Fruit fly (Drosophila melanogaster) whole organism, embryonic: ENCODE results near the gene CG8300.

ENCODE experiments used
- ATbp ChIP-seq: fragments of 200-800 bp; sonication (Bioruptor generic); optimal IDR thresholded peaks from 2 replicates; lab custom pipeline; 2017; ENCODE audit warnings: missing biosample characterization, mild to moderate bottlenecking, missing genetic modification characterization, missing genetic modification reagents
- Ada2b ChIP-seq: fragments of 200-800 bp; sonication (Bioruptor generic); IDR thresholded peaks from 2 replicates; pipeline ENCODE4 v1.3.6; 2022; ENCODE audit warnings: missing biosample characterization, missing genetic modification characterization
- Adf1 ChIP-seq: fragments of 200-800 bp; sonication (Bioruptor generic); IDR thresholded peaks from 2 replicates; pipeline ENCODE4 v1.3.6; 2022; ENCODE audit warnings: missing biosample characterization, missing genetic modification characterization
- Atf6 ChIP-seq: fragments of 200-800 bp; sonication (Bioruptor generic); IDR thresholded peaks from 2 replicates; pipeline ENCODE4 v1.3.6; 2022; ENCODE audit warnings: missing biosample characterization, missing genetic modification characterization
- BtbVII ChIP-seq: fragments of 200-800 bp; sonication (Bioruptor generic); optimal IDR thresholded peaks from 3 replicates; lab custom pipeline; 2017; ENCODE audit warnings: missing biosample characterization, mild to moderate bottlenecking, missing genetic modification characterization
- CG10209 ChIP-seq: fragments of 200-800 bp; sonication (Bioruptor generic); optimal IDR thresholded peaks from 3 replicates; lab custom pipeline; 2017; ENCODE audit warnings: missing biosample characterization, mild to moderate bottlenecking, missing genetic modification characterization, missing genetic modification reagents
- CG10274 ChIP-seq: fragments of 200-800 bp; sonication (Bioruptor generic); optimal IDR thresholded peaks from 3 replicates; lab custom pipeline; 2017; ENCODE audit warnings: missing biosample characterization, mild to moderate bottlenecking, missing genetic modification characterization
- CG11085 ChIP-seq: fragments of 200-800 bp; sonication (Bioruptor generic); IDR thresholded peaks from 2 replicates; pipeline ENCODE4 v1.3.6; 2022; ENCODE audit warnings: missing biosample characterization, missing genetic modification characterization
- CG12104 ChIP-seq: fragments of 200-800 bp; sonication (Bioruptor generic); optimal IDR thresholded peaks from 3 replicates; lab custom pipeline; 2016; ENCODE audit warnings: missing biosample characterization, missing genetic modification characterization
- CG12155 ChIP-seq: fragments of 200-800 bp; sonication (Bioruptor generic); optimal IDR thresholded peaks from 3 replicates; lab custom pipeline; 2016; ENCODE audit warnings: missing biosample characterization, missing genetic modification characterization
- CG12942 ChIP-seq: fragments of 200-800 bp; sonication (Bioruptor generic); optimal IDR thresholded peaks from 3 replicates; lab custom pipeline; 2016; ENCODE audit warnings: missing biosample characterization, missing genetic modification characterization
- CG14667 ChIP-seq: fragments of 200-800 bp; sonication (Bioruptor generic); IDR thresholded peaks from 2 replicates; pipeline ENCODE4 v1.3.6; 2022; ENCODE audit warnings: missing biosample characterization, missing genetic modification characterization
- CG14860 ChIP-seq: fragments of 200-800 bp; sonication (Bioruptor generic); IDR thresholded peaks from 3 replicates; pipeline ENCODE4 v1.3.6; 2022; ENCODE audit warnings: missing biosample characterization, missing genetic modification characterization; ENCODE audit not compliant: partially characterized antibody
- CG15011 ChIP-seq: fragments of 200-800 bp; sonication (Bioruptor generic); optimal IDR thresholded peaks from 3 replicates; lab custom pipeline; 2018; ENCODE audit warnings: missing biosample characterization, mild to moderate bottlenecking, missing genetic modification characterization
- CG15269 ChIP-seq: fragments of 200-800 bp; sonication (Bioruptor generic); optimal IDR thresholded peaks from 2 replicates; lab custom pipeline; 2018; ENCODE audit warnings: missing biosample characterization, mild to moderate bottlenecking, missing genetic modification characterization, moderate library complexity
- CG32767 ChIP-seq: fragments of 200-800 bp; sonication (Bioruptor generic); IDR thresholded peaks from 2 replicates; pipeline ENCODE4 v1.3.6; 2022; ENCODE audit warnings: missing biosample characterization, missing genetic modification characterization
- CG33213 ChIP-seq: fragments of 200-800 bp; sonication (Bioruptor generic); optimal IDR thresholded peaks from 3 replicates; lab custom pipeline; 2016; ENCODE audit warnings: missing biosample characterization, missing genetic modification characterization
- CG3995 ChIP-seq: fragments of 200-800 bp; sonication (Bioruptor generic); optimal IDR thresholded peaks from 3 replicates; lab custom pipeline; 2016; ENCODE audit warnings: missing biosample characterization, missing genetic modification characterization
- CG43689 ChIP-seq: fragments of 200-800 bp; sonication (Bioruptor generic); IDR thresholded peaks from 2 replicates; pipeline ENCODE4 v1.3.6; 2022; ENCODE audit warnings: missing biosample characterization, missing genetic modification characterization
- CG8089 ChIP-seq: fragments of 200-800 bp; sonication (Bioruptor generic); optimal IDR thresholded peaks from 3 replicates; lab custom pipeline; 2016; ENCODE audit warnings: missing biosample characterization, missing genetic modification characterization
- CG8924 ChIP-seq: fragments of 200-800 bp; optimal IDR thresholded peaks from 3 replicates; lab custom pipeline; 2019; ENCODE audit warnings: missing biosample characterization, mild to moderate bottlenecking, missing genetic modification characterization, moderate library complexity
- CG9797 ChIP-seq: fragments of 200-800 bp; sonication (Bioruptor generic); optimal IDR thresholded peaks from 3 replicates; lab custom pipeline; 2018; ENCODE audit warnings: missing biosample characterization, mild to moderate bottlenecking, missing genetic modification characterization
- Chrac-16 ChIP-seq: fragments of 200-800 bp; sonication (Bioruptor generic); optimal IDR thresholded peaks from 3 replicates; lab custom pipeline; 2016; ENCODE audit warnings: missing biosample characterization, missing genetic modification characterization
- Dll ChIP-seq: fragments of 200-800 bp; sonication (Bioruptor generic); IDR thresholded peaks from 4 replicates; pipeline ENCODE4 v1.3.6; 2022; ENCODE audit warnings: missing biosample characterization, missing genetic modification characterization; ENCODE audit not compliant: partially characterized antibody
- Fer3 ChIP-seq: fragments of 200-800 bp; sonication (Bioruptor generic); optimal IDR thresholded peaks from 2 replicates; lab custom pipeline; 2018; ENCODE audit warnings: missing biosample characterization, mild to moderate bottlenecking, missing genetic modification characterization, moderate library complexity
- HLHmδ ChIP-seq: fragments of 200-800 bp; sonication (Bioruptor generic); optimal IDR thresholded peaks from 2 replicates; lab custom pipeline; 2018; ENCODE audit warnings: missing biosample characterization, mild to moderate bottlenecking, missing genetic modification characterization, moderate library complexity
- Nf-YA ChIP-seq: fragments of 200-800 bp; sonication (Bioruptor generic); IDR thresholded peaks from 2 replicates; pipeline ENCODE4 v1.3.6; 2022; ENCODE audit warnings: missing biosample characterization, missing genetic modification characterization
- Ssrp ChIP-seq: fragments of 200-800 bp; sonication (Bioruptor generic); optimal IDR thresholded peaks from 2 replicates; lab custom pipeline; 2018; ENCODE audit warnings: missing biosample characterization, mild to moderate bottlenecking, missing genetic modification characterization, moderate library complexity
- ase ChIP-seq: fragments of 200-800 bp; sonication (Bioruptor generic); IDR thresholded peaks from 3 replicates; pipeline ENCODE4 v1.3.6; 2022; ENCODE audit warnings: missing biosample characterization, missing genetic modification characterization
- bbx ChIP-seq: fragments of 200-800 bp; sonication (Bioruptor generic); IDR thresholded peaks from 2 replicates; pipeline ENCODE4 v1.3.6; 2022; ENCODE audit warnings: missing biosample characterization, missing genetic modification characterization; ENCODE audit not compliant: partially characterized antibody
- bcd ChIP-seq: fragments of 200-800 bp; sonication (Bioruptor generic); optimal IDR thresholded peaks from 2 replicates; lab custom pipeline; 2017; ENCODE audit warnings: missing biosample characterization, mild to moderate bottlenecking, missing genetic modification characterization
- bsh ChIP-seq, 2 experiments: fragments of 200-800 bp; sonication (Bioruptor generic); optimal IDR thresholded peaks; 2 replicates each; lab custom pipeline; 2017 to 2018; ENCODE audit warnings: mild to moderate bottlenecking in 2 of 2, missing biosample characterization in 2 of 2, missing genetic modification characterization in 2 of 2, moderate library complexity in 1 of 2
- btn ChIP-seq: fragments of 200-800 bp; sonication (Bioruptor generic); optimal IDR thresholded peaks from 2 replicates; lab custom pipeline; 2016; ENCODE audit warnings: missing biosample characterization, missing genetic modification characterization
- ci ChIP-seq: fragments of 200-800 bp; sonication (Bioruptor generic); IDR thresholded peaks from 3 replicates; pipeline ENCODE4 v1.3.6; 2022; ENCODE audit warnings: missing biosample characterization, missing genetic modification characterization
- da ChIP-seq: fragments of 200-800 bp; sonication (Bioruptor generic); optimal IDR thresholded peaks from 2 replicates; lab custom pipeline; 2016; ENCODE audit warnings: missing biosample characterization, missing genetic modification characterization
- emc ChIP-seq: fragments of 200-800 bp; sonication (Bioruptor generic); optimal IDR thresholded peaks from 2 replicates; lab custom pipeline; 2016; ENCODE audit warnings: missing biosample characterization, missing genetic modification characterization
- ems ChIP-seq: fragments of 200-800 bp; sonication (Bioruptor generic); optimal IDR thresholded peaks from 3 replicates; lab custom pipeline; 2016; ENCODE audit warnings: missing biosample characterization, missing genetic modification characterization
- fd102C ChIP-seq: fragments of 200-800 bp; sonication (Bioruptor generic); optimal IDR thresholded peaks from 2 replicates; lab custom pipeline; 2018; ENCODE audit warnings: missing biosample characterization, mild to moderate bottlenecking, missing genetic modification characterization, moderate library complexity
- fd96Cb ChIP-seq: fragments of 200-800 bp; sonication (Bioruptor generic); optimal IDR thresholded peaks from 2 replicates; lab custom pipeline; 2018; ENCODE audit warnings: missing biosample characterization, mild to moderate bottlenecking, missing genetic modification characterization, moderate library complexity
- gem ChIP-seq: fragments of 200-800 bp; sonication (Bioruptor generic); optimal IDR thresholded peaks from 2 replicates; lab custom pipeline; 2019; ENCODE audit warnings: missing biosample characterization, mild to moderate bottlenecking, missing genetic modification characterization, moderate library complexity
- jing ChIP-seq: fragments of 200-800 bp; sonication (Bioruptor generic); optimal IDR thresholded peaks from 2 replicates; lab custom pipeline; 2018; ENCODE audit warnings: missing biosample characterization, mild to moderate bottlenecking, missing genetic modification characterization
- mirr ChIP-seq: fragments of 200-800 bp; sonication (Bioruptor generic); optimal IDR thresholded peaks from 3 replicates; lab custom pipeline; 2018; ENCODE audit warnings: missing biosample characterization, mild to moderate bottlenecking, missing genetic modification characterization
- pan ChIP-seq, 4 experiments: fragments of >200 bp in 3 of 4; fragments of 200-800 bp in 1 of 4; sonication (Bioruptor generic) in 1 of 4; optimal IDR thresholded peaks in 3 of 4; IDR thresholded peaks in 1 of 4; 2 replicates each; pipeline versions ENCODE4 v1.3.6 to Lab custom; 2017 to 2022; ENCODE audit warnings: missing biosample characterization in 2 of 4, missing genetic modification characterization in 2 of 4, mixed read lengths in 1 of 4
- rib ChIP-seq: fragments of 200-800 bp; sonication (Bioruptor generic); IDR thresholded peaks from 2 replicates; pipeline ENCODE4 v1.3.6; 2022; ENCODE audit warnings: missing biosample characterization, missing genetic modification characterization
- so ChIP-seq: fragments of 200-800 bp; sonication (Bioruptor generic); IDR thresholded peaks from 3 replicates; pipeline ENCODE4 v1.3.6; 2022; ENCODE audit warnings: missing biosample characterization, missing genetic modification characterization
- sob ChIP-seq: fragments of 200-800 bp; sonication (Bioruptor generic); IDR thresholded peaks from 2 replicates; pipeline ENCODE4 v1.3.6; 2022; ENCODE audit warnings: missing biosample characterization, missing genetic modification characterization
- tx ChIP-seq: fragments of 200-800 bp; sonication (Bioruptor generic); optimal IDR thresholded peaks from 2 replicates; lab custom pipeline; 2016; ENCODE audit warnings: missing biosample characterization, missing genetic modification characterization
- unc-4 ChIP-seq: fragments of 200-800 bp; sonication (Bioruptor generic); IDR thresholded peaks from 2 replicates; pipeline ENCODE4 v1.3.6; 2022; ENCODE audit warnings: missing biosample characterization, missing genetic modification characterization; ENCODE audit not compliant: partially characterized antibody

CG8300 gene

DNA sequence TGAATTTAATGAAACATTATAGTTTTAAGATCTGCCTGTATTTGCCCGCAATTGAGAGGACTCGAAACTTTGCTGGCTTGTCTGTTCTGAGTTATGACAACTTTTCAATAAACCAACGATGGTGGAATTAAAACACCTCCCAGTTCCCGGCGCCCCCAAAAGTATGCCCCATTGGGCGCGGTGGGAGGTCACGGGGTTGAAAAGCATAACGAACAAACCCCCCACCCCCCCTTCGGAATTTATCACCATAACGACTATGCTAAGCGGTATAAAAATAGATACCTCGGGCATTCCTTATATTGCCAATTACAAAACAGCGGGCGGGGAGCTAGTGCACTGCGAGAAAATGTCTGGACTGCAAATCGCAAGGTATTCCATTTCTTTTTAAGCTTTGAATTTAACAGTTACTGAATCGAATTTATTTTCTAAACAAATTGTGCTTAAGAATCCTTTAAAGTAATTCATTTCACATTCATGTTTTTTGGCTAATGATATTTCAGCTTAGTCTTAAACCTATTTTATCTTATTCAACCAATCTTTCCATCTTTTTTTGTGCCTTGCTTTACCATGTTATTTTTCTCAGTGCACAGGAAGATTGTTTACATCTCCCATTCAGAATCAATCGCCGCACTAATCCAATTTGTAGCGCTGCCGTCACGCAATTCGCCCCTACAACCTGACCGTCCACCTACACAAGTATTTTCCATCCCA lies 3.2 kb upstream of the CG8300 start (continued):
- TF ChIP-seq CG12104 (GFP tag; lab: Kevin White, UChicago) (peak; percentile 71), CG12942 (peak; percentile 85), CG8089 (GFP tag; lab: Kevin White, UChicago) (peak; percentile 23), pan (optimal IDR thresholded peaks at IDR 0.05; lab: Kevin White, UChicago) (no peak), pan (GFP tag; optimal IDR thresholded peaks at IDR 0.05 in 1 of 2, IDR thresholded peaks at IDR 0.05 in 1 of 2) (peak in 1 of 2 experiments; percentile 75), Ssrp (peak; percentile 79), Fer3 (tag; lab: Kevin White, UChicago) (peak; percentile 82), CG43689 (GFP tag; lab: Robert Waterston, UW) (peak; percentile 28; the same call in 1 of the 2 replicates), ems (GFP tag; lab: Kevin White, UChicago) (peak; percentile 55), btn (GFP tag; lab: Kevin White, UChicago) (no peak), CG9797 (no peak), ATbp (GFP tag; lab: Kevin White, UChicago) (peak; percentile 82), rib (GFP tag; lab: Robert Waterston, UW) (peak; percentile 67; the same call in 1 of the 2 replicates), CG3995 (no peak), unc-4 (no peak), CG8924 (tag; lab: Kevin White, UChicago) (peak; percentile 94), Nf-YA (peak; percentile 56; the same call in 1 of the 2 replicates), Adf1 (GFP tag; lab: Robert Waterston, UW) (peak; percentile 13; the same call in 1 of the 2 replicates), mirr (no peak), ci (peak; percentile 74), CG33213 (peak; percentile 12), bbx (GFP tag; lab: Robert Waterston, UW) (no peak), fd96Cb (tag; lab: Kevin White, UChicago) (peak; percentile 75), BtbVII (peak; percentile 69), CG10209 (GFP tag; lab: Kevin White, UChicago) (peak; percentile 82), Atf6 (GFP tag; lab: Robert Waterston, UW) (peak; percentile 81), CG10274 (peak; percentile 51), HLHmδ (GFP tag; lab: Kevin White, UChicago) (no peak), CG14860 (GFP tag; lab: Robert Waterston, UW) (no peak), bsh (GFP tag; optimal IDR thresholded peaks at IDR 0.05; lab: Kevin White, UChicago) (peak; percentile 72 to 81), Dll (GFP tag; lab: Robert Waterston, UW) (no peak), fd102C (no peak), ase (peak; percentile 49; the same call in 1 of the 3 replicates), sob (GFP tag; lab: Robert Waterston, UW) (peak; percentile 72), so (peak; percentile 75; the same call in 2 of the 3 replicates), CG32767 (peak; percentile 86), CG11085 (GFP tag; lab: Robert Waterston, UW) (peak; percentile 42; the same call in 1 of the 2 replicates), CG15269 (tag; lab: Kevin White, UChicago) (peak; percentile 92), CG12155 (GFP tag; lab: Kevin White, UChicago) (peak; percentile 64), CG14667 (GFP tag; lab: Robert Waterston, UW) (peak; percentile 46), Chrac-16 (GFP tag; lab: Kevin White, UChicago) (peak; percentile 86), gem (peak; percentile 95), emc (no peak), CG15011 (GFP tag; lab: Kevin White, UChicago) (peak; percentile 68), bcd (GFP tag; lab: Kevin White, UChicago) (peak; percentile 76), tx (peak; percentile 85), jing (peak; percentile 77), da (no peak), Ada2b (GFP tag; lab: Robert Waterston, UW) (peak; percentile 77)
